Fruit fly (Drosophila melanogaster): ENCODE measurements around the gene Cpr62Bc.

DNA sequence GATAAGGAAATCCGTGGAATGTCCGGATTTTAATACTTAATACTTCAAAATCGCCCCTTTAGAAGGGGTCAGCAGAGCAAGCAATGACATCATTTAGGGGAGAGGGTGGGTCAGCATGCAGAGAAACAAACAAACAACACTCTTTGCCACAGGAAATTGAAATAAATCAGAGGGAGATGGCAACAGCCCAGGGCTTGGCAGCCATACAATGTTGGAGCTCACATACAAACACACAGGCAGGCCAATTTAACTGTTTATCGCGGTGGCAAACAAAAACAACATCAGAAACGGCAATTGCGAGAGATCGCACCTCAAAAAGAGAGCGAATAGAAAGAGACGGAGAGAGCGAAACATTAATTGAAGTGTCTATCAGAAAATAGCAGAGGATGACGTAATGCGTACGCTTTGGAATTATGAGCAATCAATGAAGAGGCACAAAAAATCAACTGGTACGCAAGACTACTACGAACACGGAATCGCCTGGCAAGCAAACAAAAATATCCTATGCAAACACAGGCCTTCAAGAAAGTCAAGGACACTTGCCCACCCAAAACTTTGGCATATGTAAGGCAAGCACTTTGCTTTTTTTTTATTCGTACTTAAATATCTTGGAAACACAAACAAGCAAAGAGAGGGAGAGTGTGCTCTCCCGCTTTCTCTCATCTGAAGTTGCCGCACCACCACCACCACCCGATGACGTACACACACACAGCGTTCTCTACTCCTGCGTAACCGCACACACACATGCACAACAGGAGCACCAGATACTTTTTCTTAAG is 47.5 kb downstream of the Cpr62Bc start:
- peak; percentile 44 for TF ChIP-seq Crg-1 (GFP tag; optimal IDR thresholded peaks at IDR 0.05)
- no peak for TF ChIP-seq CG1620 (GFP tag; optimal IDR thresholded peaks at IDR 0.05)
- TF ChIP-seq bab1 (GFP tag; optimal IDR thresholded peaks at IDR 0.05): peak; percentile 48
- no peak for TF ChIP-seq Hr96 (GFP tag; optimal IDR thresholded peaks at IDR 0.05)
- peak; percentile 76 for TF ChIP-seq cic (GFP tag; optimal IDR thresholded peaks at IDR 0.05)
- no peak for TF ChIP-seq Clk (GFP tag; optimal IDR thresholded peaks at IDR 0.05)
- TF ChIP-seq ovo (GFP tag; optimal IDR thresholded peaks at IDR 0.05): peak; percentile 81
- peak; percentile 10 for TF ChIP-seq CG7045 (GFP tag; optimal IDR thresholded peaks at IDR 0.05)
- TF ChIP-seq CG12768 (GFP tag; optimal IDR thresholded peaks at IDR 0.05): peak; percentile 55
- no peak for TF ChIP-seq tj (GFP tag; optimal IDR thresholded peaks at IDR 0.05)

Measured in whole organism, adult.